Worm (Caenorhabditis elegans) whole organism, mixed stage, embryonic: ENCODE measurements around the gene fbxa-134.

ENCODE experiments used
- blmp-1 ChIP-seq: fragments of 150-350 bp; optimal IDR thresholded peaks from 2 replicates; lab custom pipeline; 2014; ENCODE audit warnings: missing biosample characterization, missing genetic modification characterization
- elt-1 ChIP-seq: sonication (generic microtip); optimal IDR thresholded peaks from 2 replicates; lab custom pipeline; 2017; ENCODE audit warnings: missing genetic modification characterization, mild to moderate bottlenecking, missing compliant biosample characterization, antibody characterized with exemption, moderate library complexity, borderline replicate concordance; ENCODE audit not compliant: insufficient read depth
- flh-1 ChIP-seq: fragments of 200-800 bp; sonication (Bioruptor generic); optimal IDR thresholded peaks from 2 replicates; lab custom pipeline; 2018; ENCODE audit warnings: mild to moderate bottlenecking, missing genetic modification characterization, moderate library complexity, missing compliant biosample characterization
- lin-13 ChIP-seq: fragments of 150-350 bp; optimal IDR thresholded peaks from 2 replicates; lab custom pipeline; 2014; ENCODE audit warnings: missing biosample characterization, missing genetic modification characterization
- snpc-4 ChIP-seq: fragments of 150-350 bp; optimal IDR thresholded peaks from 2 replicates; lab custom pipeline; 2014; ENCODE audit warnings: missing biosample characterization, missing genetic modification characterization

- no peak for TF ChIP-seq elt-1 (tag; lab: Kevin White, UChicago)
- no peak for TF ChIP-seq lin-13
- no peak for TF ChIP-seq blmp-1 (tag; lab: Kevin White, UChicago)
- TF ChIP-seq flh-1 (GFP tag; lab: Kevin White, UChicago), result no peak
- no peak for TF ChIP-seq snpc-4 (tag; lab: Kevin White, UChicago)
Measured at ce11 chrV:17350093-17350492, 2.6 kb downstream of the fbxa-134 start, which contains the start of gene lsy-27.
